Worm (Caenorhabditis elegans) whole organism, early embryonic: Measurements from ENCODE around the gene K02E2.8.

Experiments used
- ama-1 ChIP-seq: fragments of 150-350 bp; optimal IDR thresholded peaks from 2 replicates; lab custom pipeline; 2014
- hmbx-1 ChIP-seq: sonication (generic microtip); optimal IDR thresholded peaks from 2 replicates; lab custom pipeline; 2016; ENCODE audit warnings: mild to moderate bottlenecking, missing genetic modification characterization, missing compliant biosample characterization
- hmg-4 ChIP-seq: fragments of 200-800 bp; sonication (Bioruptor generic); optimal IDR thresholded peaks from 2 replicates; lab custom pipeline; 2018; ENCODE audit warnings: mild to moderate bottlenecking, missing genetic modification characterization, missing compliant biosample characterization
- hnd-1 ChIP-seq: sonication (generic microtip); optimal IDR thresholded peaks from 2 replicates; lab custom pipeline; 2016; ENCODE audit warnings: missing genetic modification characterization, missing compliant biosample characterization
- pes-1 ChIP-seq: fragments of 200-800 bp; sonication (Bioruptor generic); IDR thresholded peaks from 2 replicates; pipeline ENCODE4 v1.3.6; 2022; ENCODE audit warnings: missing genetic modification reagents, missing genetic modification characterization, missing compliant biosample characterization
- scrt-1 ChIP-seq: fragments of 200-800 bp; sonication (Bioruptor generic); IDR thresholded peaks from 2 replicates; pipeline ENCODE4 v1.3.6; 2022; ENCODE audit warnings: missing genetic modification characterization, missing compliant biosample characterization
- tbx-37 ChIP-seq: fragments of 200-800 bp; sonication (Bioruptor generic); conservative IDR thresholded peaks from 2 replicates; pipeline ENCODE4 v1.3.6; 2022; ENCODE audit warnings: missing genetic modification reagents, missing genetic modification characterization, missing compliant biosample characterization

ce11 chrV:20317442-20317841 is 49.3 kb downstream of the K02E2.8 start, which contains the start of gene Y113G7C.1:
- TF ChIP-seq ama-1 (lab: Kevin White, UChicago) (no peak), hmg-4 (GFP tag; lab: Kevin White, UChicago) (no peak), hnd-1 (tag; lab: Kevin White, UChicago) (no peak), scrt-1 (GFP tag; lab: Robert Waterston, UW) (no peak), tbx-37 (no peak), pes-1 (GFP tag; lab: Robert Waterston, UW) (no peak), hmbx-1 (tag; lab: Kevin White, UChicago) (no peak)
